Worm (Caenorhabditis elegans): Measurements from ENCODE around the gene C05D11.13.

DNA sequence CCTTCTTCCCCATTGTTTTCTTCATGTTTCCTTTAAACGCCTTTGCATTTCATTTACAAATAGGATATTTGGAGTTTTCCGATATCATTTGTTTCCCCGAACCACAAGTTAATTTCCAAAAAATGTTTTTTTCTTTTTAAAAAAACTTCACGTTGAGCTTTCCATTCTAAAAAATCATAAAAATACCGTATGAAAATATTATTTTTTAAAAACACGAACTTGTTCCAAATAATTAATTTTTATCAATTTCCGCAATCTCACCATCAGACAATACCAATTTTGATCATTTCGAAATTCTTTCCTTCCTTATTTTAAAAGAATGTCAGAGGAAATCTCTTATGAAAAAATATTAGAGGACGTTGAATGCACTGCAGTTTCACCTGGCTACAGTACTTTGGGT lies 27.1 kb upstream of the C05D11.13 start, which contains the start of gene wht-6:
- TF ChIP-seq F13C5.2 (tag; optimal IDR thresholded peaks at IDR 0.05), result no peak
- TF ChIP-seq ama-1 (optimal IDR thresholded peaks at IDR 0.05), result no peak
- TF ChIP-seq tbx-11 (GFP tag; IDR thresholded peaks at IDR 0.05), result no peak
- TF ChIP-seq sea-1 (GFP tag; conservative IDR thresholded peaks at IDR 0.05), result no peak
- no peak for TF ChIP-seq tbx-37 (GFP tag; conservative IDR thresholded peaks at IDR 0.05)
- no peak for TF ChIP-seq ets-7 (tag; optimal IDR thresholded peaks at IDR 0.05)
- no peak for TF ChIP-seq ceh-13 (GFP tag; optimal IDR thresholded peaks at IDR 0.05)
- no peak for TF ChIP-seq hmg-4 (GFP tag; optimal IDR thresholded peaks at IDR 0.05)
- no peak for TF ChIP-seq hmbx-1 (tag; optimal IDR thresholded peaks at IDR 0.05)
- no peak for TF ChIP-seq ceh-36 (tag; optimal IDR thresholded peaks at IDR 0.05)
- no peak for TF ChIP-seq flt-1 (GFP tag; IDR thresholded peaks at IDR 0.05)
- TF ChIP-seq scrt-1 (GFP tag; IDR thresholded peaks at IDR 0.05), result no peak
- TF ChIP-seq B0310.2 (tag; optimal IDR thresholded peaks at IDR 0.05), result no peak
